Worm (Caenorhabditis elegans) whole organism, late embryonic: ENCODE measurements around the gene cyp-33C3.
"Not testable (repeated sequence)": the region's sequence is repeated elsewhere in the genome, so short reads cannot be mapped to it uniquely, and the experiment has no call there.

Experiments
- C08G9.2 ChIP-seq: sonication (generic microtip); optimal IDR thresholded peaks from 2 replicates; lab custom pipeline; 2016; ENCODE audit warnings: mild to moderate bottlenecking, missing genetic modification characterization, moderate library complexity, missing compliant biosample characterization
- C38D4.7 ChIP-seq: fragments of 200-800 bp; sonication (Bioruptor generic); optimal IDR thresholded peaks from 2 replicates; lab custom pipeline; 2018; ENCODE audit warnings: mild to moderate bottlenecking, missing genetic modification characterization, moderate library complexity, missing compliant biosample characterization
- K09A11.1 ChIP-seq: sonication (generic microtip); optimal IDR thresholded peaks from 2 replicates; lab custom pipeline; 2017; ENCODE audit warnings: antibody characterized with exemption, mild to moderate bottlenecking, missing genetic modification characterization, missing compliant biosample characterization; ENCODE audit not compliant: insufficient read depth
- T23F11.4 ChIP-seq: fragments of 200-800 bp; sonication (Bioruptor generic); optimal IDR thresholded peaks from 2 replicates; lab custom pipeline; 2018; ENCODE audit warnings: mild to moderate bottlenecking, missing genetic modification characterization, missing compliant biosample characterization
- Y22D7AL.16 ChIP-seq: sonication (generic microtip); optimal IDR thresholded peaks from 2 replicates; lab custom pipeline; 2016; ENCODE audit warnings: missing genetic modification characterization, missing compliant biosample characterization
- ama-1 ChIP-seq: fragments of 150-350 bp; optimal IDR thresholded peaks from 2 replicates; lab custom pipeline; 2014
- ceh-18 ChIP-seq: sonication (generic microtip); optimal IDR thresholded peaks from 2 replicates; lab custom pipeline; 2016; ENCODE audit warnings: missing genetic modification characterization, missing compliant biosample characterization
- ceh-19 ChIP-seq: fragments of 200-800 bp; sonication (Bioruptor generic); optimal IDR thresholded peaks from 2 replicates; lab custom pipeline; 2018; ENCODE audit warnings: mild to moderate bottlenecking, missing genetic modification characterization, missing compliant biosample characterization
- ceh-2 ChIP-seq: sonication (generic microtip); optimal IDR thresholded peaks from 2 replicates; lab custom pipeline; 2016; ENCODE audit warnings: missing genotype, missing genetic modification characterization, missing compliant biosample characterization
- ceh-22 ChIP-seq: sonication (generic microtip); optimal IDR thresholded peaks from 2 replicates; lab custom pipeline; 2017; ENCODE audit warnings: missing biosample characterization, missing genetic modification characterization
- ceh-24 ChIP-seq: sonication (generic microtip); optimal IDR thresholded peaks from 2 replicates; lab custom pipeline; 2016; ENCODE audit warnings: mild to moderate bottlenecking, missing genetic modification characterization, missing compliant biosample characterization
- ceh-34 ChIP-seq: sonication (generic microtip); optimal IDR thresholded peaks from 2 replicates; lab custom pipeline; 2016; ENCODE audit warnings: mild to moderate bottlenecking, missing genetic modification characterization, missing compliant biosample characterization
- ceh-48 ChIP-seq: sonication (generic microtip); optimal IDR thresholded peaks from 2 replicates; lab custom pipeline; 2016; ENCODE audit warnings: missing genetic modification characterization, inconsistent platforms, missing compliant biosample characterization
- ceh-6 ChIP-seq: fragments of 200-800 bp; sonication (Bioruptor generic); optimal IDR thresholded peaks from 2 replicates; lab custom pipeline; 2018; ENCODE audit warnings: mild to moderate bottlenecking, missing genetic modification characterization, missing compliant biosample characterization
- ceh-9 ChIP-seq: sonication (generic microtip); optimal IDR thresholded peaks from 2 replicates; lab custom pipeline; 2016; ENCODE audit warnings: mild to moderate bottlenecking, missing genetic modification characterization, inconsistent platforms, missing compliant biosample characterization
- dmd-4 ChIP-seq: sonication (generic microtip); optimal IDR thresholded peaks from 2 replicates; lab custom pipeline; 2016; ENCODE audit warnings: borderline replicate concordance, missing genetic modification characterization, missing compliant biosample characterization
- dve-1 ChIP-seq: sonication (generic microtip); optimal IDR thresholded peaks from 2 replicates; lab custom pipeline; 2017; ENCODE audit warnings: antibody characterized with exemption, mild to moderate bottlenecking, missing genetic modification characterization, missing compliant biosample characterization
- elt-2 ChIP-seq: sonication (generic microtip); optimal IDR thresholded peaks from 2 replicates; lab custom pipeline; 2016; ENCODE audit warnings: missing genetic modification reagents, missing genetic modification characterization, missing compliant biosample characterization
- elt-4 ChIP-seq: sonication (generic microtip); optimal IDR thresholded peaks from 2 replicates; lab custom pipeline; 2016; ENCODE audit warnings: missing genetic modification characterization, missing compliant biosample characterization
- fax-1 ChIP-seq: sonication (generic microtip); optimal IDR thresholded peaks from 2 replicates; lab custom pipeline; 2016; ENCODE audit warnings: missing genotype, missing genetic modification characterization, missing compliant biosample characterization
- gmeb-2 ChIP-seq: sonication (generic microtip); optimal IDR thresholded peaks from 2 replicates; lab custom pipeline; 2016; ENCODE audit warnings: missing genetic modification characterization, inconsistent platforms, missing compliant biosample characterization
- hlh-15 ChIP-seq: sonication (generic microtip); optimal IDR thresholded peaks from 2 replicates; lab custom pipeline; 2016; ENCODE audit warnings: missing genetic modification characterization, missing compliant biosample characterization
- hlh-30 ChIP-seq: sonication (generic microtip); optimal IDR thresholded peaks from 2 replicates; lab custom pipeline; 2017; ENCODE audit warnings: antibody characterized with exemption, missing genetic modification characterization, missing compliant biosample characterization; ENCODE audit not compliant: insufficient read depth
- hlh-8 ChIP-seq: sonication (generic microtip); optimal IDR thresholded peaks from 2 replicates; lab custom pipeline; 2016; ENCODE audit warnings: missing genotype, missing genetic modification characterization, missing compliant biosample characterization
- mec-3 ChIP-seq: sonication (generic microtip); optimal IDR thresholded peaks from 2 replicates; lab custom pipeline; 2016; ENCODE audit warnings: borderline replicate concordance, missing genetic modification characterization, missing compliant biosample characterization
- nfya-1 ChIP-seq: sonication (generic microtip); optimal IDR thresholded peaks from 2 replicates; lab custom pipeline; 2017; ENCODE audit warnings: missing genetic modification characterization, mild to moderate bottlenecking, missing compliant biosample characterization, antibody characterized with exemption, moderate library complexity
- nhr-232 ChIP-seq: sonication (generic microtip); optimal IDR thresholded peaks from 2 replicates; lab custom pipeline; 2016; ENCODE audit warnings: missing genetic modification characterization, missing compliant biosample characterization
- pag-3 ChIP-seq: sonication (generic microtip); optimal IDR thresholded peaks from 2 replicates; lab custom pipeline; 2016; ENCODE audit warnings: missing compliant biosample characterization, missing genetic modification characterization, borderline replicate concordance
- pax-1 ChIP-seq: fragments of 150-350 bp; optimal IDR thresholded peaks from 2 replicates; lab custom pipeline; 2014; ENCODE audit warnings: missing biosample characterization, missing genetic modification characterization
- ref-2 ChIP-seq: sonication (generic microtip); optimal IDR thresholded peaks from 2 replicates; lab custom pipeline; 2016; ENCODE audit warnings: missing genetic modification characterization, missing compliant biosample characterization
- sox-2 ChIP-seq: fragments of 200-800 bp; sonication (Bioruptor generic); IDR thresholded peaks from 2 replicates; pipeline ENCODE4 v1.3.6; 2022; ENCODE audit warnings: missing genetic modification reagents, missing genetic modification characterization, missing compliant biosample characterization
- sox-4 ChIP-seq: sonication (generic microtip); optimal IDR thresholded peaks from 2 replicates; lab custom pipeline; 2017; ENCODE audit warnings: mild to moderate bottlenecking, missing genetic modification characterization, inconsistent platforms, missing compliant biosample characterization
- syd-9 ChIP-seq: sonication (generic microtip); optimal IDR thresholded peaks from 2 replicates; lab custom pipeline; 2016; ENCODE audit warnings: mild to moderate bottlenecking, missing genetic modification characterization, moderate library complexity, missing compliant biosample characterization
- tbx-2 ChIP-seq: sonication (generic microtip); optimal IDR thresholded peaks from 2 replicates; lab custom pipeline; 2016; ENCODE audit warnings: missing genetic modification characterization, missing compliant biosample characterization
- tbx-7 ChIP-seq: sonication (generic microtip); optimal IDR thresholded peaks from 2 replicates; lab custom pipeline; 2016; ENCODE audit warnings: missing genotype, missing genetic modification characterization, missing compliant biosample characterization
- unc-3 ChIP-seq, 2 experiments: fragments of 200-800 bp in 1 of 2; sonication (Bioruptor generic) in 1 of 2; sonication (generic microtip) in 1 of 2; conservative IDR thresholded peaks in 1 of 2; optimal IDR thresholded peaks in 1 of 2; 2 replicates each; pipeline versions ENCODE4 v1.3.6 to Lab custom; 2016 to 2022; ENCODE audit warnings: missing compliant biosample characterization in 2 of 2, missing genetic modification characterization in 2 of 2, missing genetic modification reagents in 1 of 2
- unc-55 ChIP-seq: sonication (generic microtip); optimal IDR thresholded peaks from 2 replicates; lab custom pipeline; 2017; ENCODE audit warnings: missing biosample characterization, missing genetic modification reagents, missing genetic modification characterization
- zip-5 ChIP-seq: sonication (generic microtip); optimal IDR thresholded peaks from 2 replicates; lab custom pipeline; 2016; ENCODE audit warnings: missing genetic modification characterization, missing compliant biosample characterization
- ztf-16 ChIP-seq: sonication (generic microtip); optimal IDR thresholded peaks from 2 replicates; lab custom pipeline; 2017; ENCODE audit warnings: missing genetic modification characterization, missing compliant biosample characterization

Gene cyp-33C3

DNA sequence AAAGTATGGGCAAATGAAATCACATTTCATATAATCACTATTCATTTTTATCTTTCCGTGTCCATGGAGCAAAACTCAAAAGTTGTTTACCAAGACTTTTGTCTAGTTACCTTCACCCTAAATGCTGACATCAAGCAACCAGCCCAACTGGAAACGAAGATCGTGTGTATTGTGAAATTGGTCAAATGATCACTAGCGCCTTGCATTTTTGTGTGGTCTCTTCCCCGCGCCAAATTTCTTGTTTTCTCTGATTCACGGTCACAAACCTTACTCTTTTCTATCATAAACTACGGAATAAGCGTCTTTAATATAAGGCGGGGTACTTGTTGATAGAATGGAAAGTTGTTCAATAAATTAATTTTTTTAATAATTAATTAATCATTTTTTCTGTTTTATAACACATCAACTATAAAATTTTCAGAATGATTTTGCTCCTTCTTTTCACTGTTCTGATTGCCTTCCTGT, 7.6 kb downstream of the cyp-33C3 start, which contains the start of gene cyp-33C7:
TSS of gene cyp-33C7 (plus strand) at position 415 of the 465 bp plus-strand sequence.
- TF ChIP-seq ceh-19 (no peak), hlh-8 (tag; lab: Kevin White, UChicago) (no peak), ceh-9 (tag; lab: Kevin White, UChicago) (no peak), gmeb-2 (tag; lab: Kevin White, UChicago) (no peak), hlh-15 (tag; lab: Kevin White, UChicago) (no peak), ama-1 (lab: Kevin White, UChicago) (no peak), dve-1 (no peak), C38D4.7 (GFP tag; lab: Kevin White, UChicago) (no peak), ref-2 (no peak), ztf-16 (tag; lab: Kevin White, UChicago) (no peak), tbx-2 (no peak), elt-4 (tag; lab: Kevin White, UChicago) (no peak), nfya-1 (tag; lab: Kevin White, UChicago) (no peak), ceh-34 (no peak), nhr-232 (tag; lab: Kevin White, UChicago) (no peak), tbx-7 (tag; lab: Kevin White, UChicago) (no peak), K09A11.1 (no peak), T23F11.4 (GFP tag; lab: Kevin White, UChicago) (no peak), dmd-4 (no peak), ceh-6 (GFP tag; lab: Kevin White, UChicago) (no peak)

DNA sequence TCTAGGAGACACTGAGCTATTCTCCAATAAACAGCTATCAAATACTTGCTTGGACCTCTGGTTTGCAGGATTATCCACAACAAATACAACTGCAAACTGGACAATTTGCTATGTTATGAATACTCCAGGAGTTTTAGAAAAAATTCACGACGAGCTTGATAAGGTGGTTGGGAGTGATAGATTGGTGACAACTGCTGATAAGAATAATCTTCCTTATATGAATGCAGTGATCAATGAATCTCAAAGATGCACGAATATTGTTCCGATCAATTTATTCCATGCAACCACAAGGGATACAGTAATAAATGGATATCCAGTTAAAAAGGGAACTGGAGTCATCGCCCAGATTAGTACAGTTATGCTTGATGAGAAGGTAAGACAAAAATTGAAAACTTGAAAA, 9.2 kb downstream of the cyp-33C3 start:
- TF ChIP-seq syd-9 (tag; lab: Kevin White, UChicago) (no peak), unc-3 (GFP tag; conservative IDR thresholded peaks at IDR 0.05; lab: Robert Waterston, UW) (no peak), unc-3 (tag; optimal IDR thresholded peaks at IDR 0.05; lab: Kevin White, UChicago) (no peak), ceh-2 (tag; lab: Kevin White, UChicago) (no peak), Y22D7AL.16 (no peak), C08G9.2 (tag; lab: Kevin White, UChicago) (no peak), ceh-19 (no peak), ceh-48 (no peak), ref-2 (no peak), pag-3 (tag; lab: Kevin White, UChicago) (no peak), hlh-30 (tag; lab: Kevin White, UChicago) (no peak), sox-4 (tag; lab: Kevin White, UChicago) (no peak), ceh-22 (tag; lab: Kevin White, UChicago) (no peak)
- TF ChIP-seq, all 69 proteins: peak for 0

DNA sequence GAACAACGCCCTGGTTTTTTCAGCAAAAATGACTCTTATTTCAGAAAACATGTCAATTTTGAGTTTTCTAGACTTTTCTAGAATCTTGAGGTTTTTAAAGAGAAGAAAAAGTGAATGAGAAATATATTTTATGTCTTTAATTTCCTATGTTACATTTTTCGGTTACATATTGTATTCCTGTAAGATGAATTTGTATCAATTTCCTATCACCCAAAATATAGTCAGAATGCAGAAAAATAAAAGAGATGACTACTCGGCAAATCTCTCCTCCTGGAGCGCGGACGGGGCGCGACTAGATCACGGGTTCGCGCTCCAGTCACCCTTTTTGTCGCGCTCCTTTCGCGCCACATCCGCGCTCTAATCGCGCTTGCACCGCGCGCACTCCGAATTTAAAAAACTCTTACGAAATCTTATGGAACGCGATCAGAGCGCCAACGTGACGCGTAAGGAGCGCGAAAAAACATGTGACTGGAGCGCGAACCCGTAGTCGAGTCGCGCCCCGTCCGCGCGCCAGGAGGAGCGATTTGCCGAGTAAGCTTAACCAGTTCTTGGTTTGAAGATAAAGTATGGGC, 12.1 kb downstream of the cyp-33C3 start, which contains the start of gene str-253:
TSS of gene str-253 (minus strand) at position 51 of the 572 bp plus-strand sequence.
- no peak for TF ChIP-seq elt-2 (tag; lab: Kevin White, UChicago)
- TF ChIP-seq pax-1 (tag; lab: Kevin White, UChicago), result no peak
- TF ChIP-seq ceh-2 (tag; lab: Kevin White, UChicago), result no peak

DNA sequence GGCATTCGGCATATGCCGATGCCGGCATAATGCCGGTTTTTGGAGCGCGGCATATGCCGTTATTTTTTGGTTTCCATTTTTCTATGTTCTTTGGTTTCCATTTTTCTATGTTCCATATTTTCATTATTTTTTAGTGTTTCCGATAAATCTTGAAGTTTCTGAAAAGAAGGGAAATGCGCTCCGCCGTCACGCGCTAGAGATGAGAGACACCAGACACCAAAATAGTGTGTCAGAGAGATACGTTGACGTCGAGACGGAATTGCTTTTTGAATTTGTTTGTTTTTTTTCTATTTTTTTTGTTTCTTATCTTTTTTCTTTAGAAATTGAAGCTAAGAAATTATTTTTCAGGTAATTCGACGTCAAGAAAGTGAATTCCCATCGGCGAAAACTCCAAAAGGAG, 12.6 kb downstream of the cyp-33C3 start, which contains the start of gene F41B5.1:
TSS of gene F41B5.1 (plus strand) at position 343 of the 400 bp plus-strand sequence.
- TF ChIP-seq hlh-8 (tag; lab: Kevin White, UChicago); elt-4 (tag; lab: Kevin White, UChicago); dve-1: not testable (repeated sequence)
- TF ChIP-seq, all 69 proteins: peak for 0; not testable (repeated sequence) for 69

DNA sequence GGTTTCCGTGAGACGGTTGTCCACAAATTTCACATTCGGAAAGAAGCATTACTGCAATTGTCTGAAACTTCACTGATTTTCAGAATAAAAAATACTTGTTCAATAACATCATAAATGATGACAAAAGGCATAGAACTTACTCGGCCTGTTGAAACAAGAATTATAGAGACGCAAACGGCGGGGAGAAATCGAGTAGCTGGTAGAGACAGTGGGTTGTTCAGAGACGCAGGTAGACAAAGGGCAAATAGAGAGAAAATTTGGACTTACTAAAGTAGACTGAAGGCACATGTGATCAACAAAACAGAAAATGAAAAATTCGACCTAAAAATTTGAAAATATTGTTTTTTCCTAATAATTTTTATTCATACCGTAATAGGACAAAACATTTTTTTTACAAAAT, 17.2 kb downstream of the cyp-33C3 start, which contains the start of gene nhr-182:
TSS of gene nhr-182 (minus strand) at position 178 of the 400 bp plus-strand sequence.
- TF ChIP-seq fax-1 (no peak), C08G9.2 (tag; lab: Kevin White, UChicago) (no peak), ceh-24 (no peak), pax-1 (tag; lab: Kevin White, UChicago) (no peak), ceh-18 (tag; lab: Kevin White, UChicago) (no peak), unc-55 (GFP tag; lab: Kevin White, UChicago) (no peak), sox-4 (tag; lab: Kevin White, UChicago) (no peak), zip-5 (tag; lab: Kevin White, UChicago) (no peak), C38D4.7 (GFP tag; lab: Kevin White, UChicago) (no peak), mec-3 (tag; lab: Kevin White, UChicago) (no peak), nhr-232 (tag; lab: Kevin White, UChicago) (no peak), ceh-19 (no peak), sox-2 (GFP tag; lab: Robert Waterston, UW) (no peak), nfya-1 (tag; lab: Kevin White, UChicago) (no peak), ceh-48 (no peak), ceh-6 (GFP tag; lab: Kevin White, UChicago) (no peak)
- TF ChIP-seq, all 69 proteins: peak for 0
